Worm (Caenorhabditis elegans): ENCODE data around the gene crn-5.

- TF ChIP-seq sox-4 (tag; optimal IDR thresholded peaks at IDR 0.05) = no peak
- TF ChIP-seq fos-1 (tag; optimal IDR thresholded peaks at IDR 0.05) = no peak
- no peak for TF ChIP-seq snpc-4 (tag; optimal IDR thresholded peaks at IDR 0.05)
- no peak for TF ChIP-seq irx-1 (tag; optimal IDR thresholded peaks at IDR 0.05)
- TF ChIP-seq ceh-90 (tag; optimal IDR thresholded peaks at IDR 0.05) = no peak
- TF ChIP-seq nhr-76 (tag; optimal IDR thresholded peaks at IDR 0.05) = no peak
- no peak for TF ChIP-seq ama-1 (optimal IDR thresholded peaks at IDR 0.05)
- TF ChIP-seq pqm-1 (tag; optimal IDR thresholded peaks at IDR 0.05) = peak; percentile 34
- no peak for TF ChIP-seq unc-62 (GFP tag; optimal IDR thresholded peaks at IDR 0.05)
- TF ChIP-seq ceh-82 (tag; optimal IDR thresholded peaks at IDR 0.05) = no peak
- TF ChIP-seq lin-15B (tag; optimal IDR thresholded peaks at IDR 0.05) = no peak
Measured at ce11 chrII:10594758-10595157, 2.2 kb downstream of the crn-5 start, which contains the start of gene C14A4.6.

Measured in whole organism, L1 larva.